Fruit fly (Drosophila melanogaster) whole organism, embryonic: Measurements from ENCODE around the gene jb.

Experiments used
- CG11560 ChIP-seq: fragments of 200-800 bp; sonication (Bioruptor generic); IDR thresholded peaks from 3 replicates; pipeline ENCODE4 v1.3.6; 2022; ENCODE audit warnings: missing biosample characterization, missing genetic modification characterization
- CG12769 ChIP-seq: fragments of 200-800 bp; sonication (Bioruptor generic); optimal IDR thresholded peaks from 2 replicates; lab custom pipeline; 2019; ENCODE audit warnings: missing biosample characterization, mild to moderate bottlenecking, missing genetic modification characterization, moderate library complexity
- CG17328 ChIP-seq: fragments of 200-800 bp; sonication (Bioruptor generic); IDR thresholded peaks from 2 replicates; pipeline ENCODE4 v1.3.6; 2022; ENCODE audit warnings: missing biosample characterization, missing genetic modification characterization
- CG17912 ChIP-seq: fragments of 200-800 bp; sonication (Bioruptor generic); optimal IDR thresholded peaks from 2 replicates; lab custom pipeline; 2018; ENCODE audit warnings: missing biosample characterization, mild to moderate bottlenecking, missing genetic modification characterization
- CG1832 ChIP-seq: fragments of 200-800 bp; sonication (Bioruptor generic); optimal IDR thresholded peaks from 2 replicates; lab custom pipeline; 2017; ENCODE audit warnings: missing biosample characterization, mild to moderate bottlenecking, missing genetic modification characterization, inconsistent platforms
- CG18476 ChIP-seq: fragments of 200-800 bp; sonication (Bioruptor generic); optimal IDR thresholded peaks from 2 replicates; lab custom pipeline; 2016; ENCODE audit warnings: missing biosample characterization, mild to moderate bottlenecking, missing genetic modification characterization
- CG18599 ChIP-seq: fragments of 200-800 bp; sonication (Bioruptor generic); optimal IDR thresholded peaks from 3 replicates; lab custom pipeline; 2017; ENCODE audit warnings: missing biosample characterization, missing genetic modification characterization, mild to moderate bottlenecking, moderate library complexity, missing genetic modification reagents
- CG18619 ChIP-seq: fragments of 200-800 bp; sonication (Bioruptor generic); optimal IDR thresholded peaks from 3 replicates; lab custom pipeline; 2017; ENCODE audit warnings: missing biosample characterization, mild to moderate bottlenecking, missing genetic modification characterization
- CG2129 ChIP-seq: fragments of 200-800 bp; sonication (Bioruptor generic); IDR thresholded peaks from 2 replicates; pipeline ENCODE4 v1.3.6; 2022; ENCODE audit warnings: missing biosample characterization, missing genetic modification characterization; ENCODE audit not compliant: partially characterized antibody
- CG2199 ChIP-seq: fragments of 200-800 bp; sonication (Bioruptor generic); IDR thresholded peaks from 3 replicates; pipeline ENCODE4 v1.3.6; 2022; ENCODE audit warnings: missing biosample characterization, missing genetic modification characterization
- CG31388 ChIP-seq: fragments of 200-800 bp; sonication (Bioruptor generic); optimal IDR thresholded peaks from 2 replicates; lab custom pipeline; 2016; ENCODE audit warnings: missing biosample characterization, missing genetic modification characterization
- CG33213 ChIP-seq: fragments of 200-800 bp; sonication (Bioruptor generic); optimal IDR thresholded peaks from 3 replicates; lab custom pipeline; 2016; ENCODE audit warnings: missing biosample characterization, missing genetic modification characterization
- CG34422 ChIP-seq: fragments of 200-800 bp; sonication (Bioruptor generic); IDR thresholded peaks from 3 replicates; pipeline ENCODE4 v1.3.6; 2022; ENCODE audit warnings: missing biosample characterization, missing genetic modification characterization
- CG4617 ChIP-seq: fragments of 200-800 bp; sonication (Bioruptor generic); optimal IDR thresholded peaks from 3 replicates; lab custom pipeline; 2016; ENCODE audit warnings: missing biosample characterization, missing genetic modification characterization, borderline replicate concordance
- CG9876 ChIP-seq: fragments of 200-800 bp; sonication (Bioruptor generic); optimal IDR thresholded peaks from 2 replicates; lab custom pipeline; 2016; ENCODE audit warnings: missing biosample characterization, missing genetic modification characterization
- D19A ChIP-seq: fragments of 200-800 bp; optimal IDR thresholded peaks from 3 replicates; lab custom pipeline; 2019; ENCODE audit warnings: missing biosample characterization, mild to moderate bottlenecking, missing genetic modification characterization, moderate library complexity
- Dip3 ChIP-seq: fragments of 200-800 bp; sonication (Bioruptor generic); optimal IDR thresholded peaks from 3 replicates; lab custom pipeline; 2016; ENCODE audit warnings: missing biosample characterization, missing genetic modification characterization
- Doc3 ChIP-seq: fragments of 200-800 bp; sonication (Bioruptor generic); IDR thresholded peaks from 3 replicates; pipeline ENCODE4 v1.3.6; 2022; ENCODE audit warnings: missing biosample characterization, missing genetic modification characterization; ENCODE audit not compliant: partially characterized antibody
- Dp ChIP-seq: fragments of 200-800 bp; sonication (Bioruptor generic); optimal IDR thresholded peaks from 2 replicates; lab custom pipeline; 2018; ENCODE audit warnings: missing biosample characterization, mild to moderate bottlenecking, missing genetic modification characterization, moderate library complexity
- HLH4C ChIP-seq: fragments of 200-800 bp; sonication (Bioruptor generic); IDR thresholded peaks from 3 replicates; pipeline ENCODE4 v1.3.6; 2022; ENCODE audit warnings: missing biosample characterization, missing genetic modification characterization; ENCODE audit not compliant: partially characterized antibody
- Hand ChIP-seq: fragments of 200-800 bp; sonication (Bioruptor generic); optimal IDR thresholded peaks from 2 replicates; lab custom pipeline; 2017; ENCODE audit warnings: mild to moderate bottlenecking, missing biosample characterization, missing genetic modification reagents, missing genetic modification characterization
- Hmx ChIP-seq: fragments of 200-800 bp; sonication (Bioruptor generic); optimal IDR thresholded peaks from 2 replicates; lab custom pipeline; 2016; ENCODE audit warnings: missing biosample characterization, missing genetic modification characterization
- MBD-R2 ChIP-seq: fragments of 200-800 bp; sonication (Bioruptor generic); IDR thresholded peaks from 2 replicates; pipeline ENCODE4 v1.3.6; 2022; ENCODE audit warnings: missing biosample characterization, missing genetic modification characterization
- Med ChIP-seq: fragments of 200-800 bp; sonication (Bioruptor generic); peaks from one replicate; lab custom pipeline; 2016; ENCODE audit warnings: missing biosample characterization, missing genetic modification characterization, mild to moderate bottlenecking, inconsistent platforms, moderate library complexity
- Mrtf ChIP-seq: fragments of 200-800 bp; sonication (Bioruptor generic); IDR thresholded peaks from 3 replicates; pipeline ENCODE4 v1.3.6; 2022; ENCODE audit warnings: missing biosample characterization, missing genetic modification characterization
- Nf-YA ChIP-seq: fragments of 200-800 bp; sonication (Bioruptor generic); IDR thresholded peaks from 2 replicates; pipeline ENCODE4 v1.3.6; 2022; ENCODE audit warnings: missing biosample characterization, missing genetic modification characterization
- bowl ChIP-seq: fragments of 200-800 bp; sonication (Bioruptor generic); IDR thresholded peaks from 2 replicates; pipeline ENCODE4 v1.3.6; 2022; ENCODE audit warnings: missing biosample characterization, missing genetic modification characterization
- chinmo ChIP-seq: fragments of 200-800 bp; sonication (Bioruptor generic); IDR thresholded peaks from 4 replicates; pipeline ENCODE4 v1.3.6; 2022; ENCODE audit warnings: missing biosample characterization, missing genetic modification characterization; ENCODE audit not compliant: partially characterized antibody
- corto ChIP-seq: fragments of 200-800 bp; sonication (Bioruptor generic); optimal IDR thresholded peaks from 2 replicates; lab custom pipeline; 2016; ENCODE audit warnings: missing biosample characterization, mild to moderate bottlenecking, missing genetic modification characterization, moderate library complexity
- ems ChIP-seq: fragments of 200-800 bp; sonication (Bioruptor generic); optimal IDR thresholded peaks from 3 replicates; lab custom pipeline; 2016; ENCODE audit warnings: missing biosample characterization, missing genetic modification characterization
- gt ChIP-seq: fragments of 200-800 bp; sonication (Bioruptor generic); IDR thresholded peaks from 2 replicates; pipeline ENCODE4 v1.3.6; 2022; ENCODE audit warnings: missing biosample characterization, missing genetic modification characterization
- her ChIP-seq: fragments of 200-800 bp; sonication (Bioruptor generic); optimal IDR thresholded peaks from 2 replicates; lab custom pipeline; 2016; ENCODE audit warnings: missing biosample characterization, missing genetic modification characterization
- ind ChIP-seq: fragments of 200-800 bp; sonication (Bioruptor generic); optimal IDR thresholded peaks from 3 replicates; lab custom pipeline; 2016; ENCODE audit warnings: missing biosample characterization, missing genetic modification characterization
- insv ChIP-seq, 2 experiments: fragments of 200-800 bp; sonication (Bioruptor generic); optimal IDR thresholded peaks; 3 replicates each; lab custom pipeline; 2016 to 2018; ENCODE audit warnings: missing biosample characterization in 2 of 2, missing genetic modification characterization in 2 of 2
- jumu ChIP-seq: fragments of 200-800 bp; sonication (Bioruptor generic); optimal IDR thresholded peaks from 3 replicates; lab custom pipeline; 2016; ENCODE audit warnings: missing biosample characterization, missing genetic modification characterization
- oc ChIP-seq: fragments of 200-800 bp; sonication (Bioruptor generic); optimal IDR thresholded peaks from 2 replicates; lab custom pipeline; 2018; ENCODE audit warnings: missing biosample characterization, mild to moderate bottlenecking, missing genetic modification characterization, moderate library complexity
- pan ChIP-seq, 4 experiments: fragments of >200 bp in 3 of 4; fragments of 200-800 bp in 1 of 4; sonication (Bioruptor generic) in 1 of 4; optimal IDR thresholded peaks in 3 of 4; IDR thresholded peaks in 1 of 4; 2 replicates each; pipeline versions ENCODE4 v1.3.6 to Lab custom; 2017 to 2022; ENCODE audit warnings: missing biosample characterization in 2 of 4, missing genetic modification characterization in 2 of 4, mixed read lengths in 1 of 4
- pfk ChIP-seq: fragments of 200-800 bp; sonication (Bioruptor generic); optimal IDR thresholded peaks from 2 replicates; lab custom pipeline; 2018; ENCODE audit warnings: missing biosample characterization, mild to moderate bottlenecking, missing genetic modification characterization, moderate library complexity
- row ChIP-seq: fragments of 200-800 bp; sonication (Bioruptor generic); IDR thresholded peaks from 3 replicates; pipeline ENCODE4 v1.3.6; 2022; ENCODE audit warnings: missing biosample characterization, missing genetic modification characterization
- run ChIP-seq: fragments of 200-800 bp; sonication (Bioruptor generic); optimal IDR thresholded peaks from 3 replicates; lab custom pipeline; 2018; ENCODE audit warnings: missing biosample characterization, mild to moderate bottlenecking, missing genetic modification characterization
- schlank ChIP-seq: fragments of 200-800 bp; sonication (Bioruptor generic); optimal IDR thresholded peaks from 2 replicates; lab custom pipeline; 2018; ENCODE audit warnings: missing biosample characterization, mild to moderate bottlenecking, missing genetic modification characterization
- seq ChIP-seq: fragments of 200-800 bp; sonication (Bioruptor generic); IDR thresholded peaks from 2 replicates; pipeline ENCODE4 v1.3.6; 2022; ENCODE audit warnings: missing biosample characterization, missing genetic modification characterization
- shn ChIP-seq: fragments of 200-800 bp; sonication (Bioruptor generic); optimal IDR thresholded peaks from 3 replicates; lab custom pipeline; 2016; ENCODE audit warnings: missing biosample characterization, missing genetic modification characterization
- sima ChIP-seq: fragments of 200-800 bp; sonication (Bioruptor generic); optimal IDR thresholded peaks from 2 replicates; lab custom pipeline; 2016; ENCODE audit warnings: missing biosample characterization, missing genetic modification characterization
- sisA ChIP-seq: fragments of 200-800 bp; sonication (Bioruptor generic); IDR thresholded peaks from 2 replicates; pipeline ENCODE4 v1.3.6; 2022; ENCODE audit warnings: missing biosample characterization, missing genetic modification characterization
- ssp ChIP-seq: fragments of 200-800 bp; sonication (Bioruptor generic); IDR thresholded peaks from 2 replicates; pipeline ENCODE4 v1.3.6; 2022; ENCODE audit warnings: missing biosample characterization, missing genetic modification characterization
- stc ChIP-seq: fragments of 200-800 bp; sonication (Bioruptor generic); IDR thresholded peaks from 2 replicates; pipeline ENCODE4 v1.3.6; 2022; ENCODE audit warnings: missing biosample characterization, missing genetic modification characterization
- sug ChIP-seq: fragments of 200-800 bp; optimal IDR thresholded peaks from 2 replicates; lab custom pipeline; 2019; ENCODE audit warnings: missing biosample characterization, mild to moderate bottlenecking, missing genetic modification characterization, moderate library complexity
- tx ChIP-seq: fragments of 200-800 bp; sonication (Bioruptor generic); optimal IDR thresholded peaks from 2 replicates; lab custom pipeline; 2016; ENCODE audit warnings: missing biosample characterization, missing genetic modification characterization
- yki ChIP-seq: fragments of >200 bp; optimal IDR thresholded peaks from 3 replicates; lab custom pipeline; 2018
- zen ChIP-seq: fragments of 200-800 bp; sonication (Bioruptor generic); optimal IDR thresholded peaks from 3 replicates; lab custom pipeline; 2018; ENCODE audit warnings: missing biosample characterization, mild to moderate bottlenecking, missing genetic modification characterization, moderate library complexity

jb gene

DNA sequence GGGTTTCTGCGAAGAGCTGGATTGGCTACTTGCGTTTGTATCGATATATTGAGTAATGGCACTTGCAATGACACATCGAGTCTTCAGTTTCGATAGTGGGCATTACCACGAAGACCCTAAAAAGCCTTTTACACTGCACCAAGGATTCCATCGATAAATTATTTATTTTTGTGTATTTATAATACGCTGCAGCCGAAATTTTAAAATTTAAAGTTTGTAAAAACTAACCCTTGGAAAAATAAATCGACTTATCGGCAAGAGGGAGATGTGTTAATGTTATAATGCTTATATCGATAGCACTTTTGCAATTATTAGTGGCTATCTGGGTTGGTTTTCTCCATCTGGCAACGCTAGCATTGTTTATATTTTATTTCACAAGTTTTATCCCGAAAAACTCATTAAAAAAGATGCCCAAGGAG is 33.1 kb upstream of the jb start, which contains the start of the genes Pp4-19C and cactin (continued):
- TF ChIP-seq HLH4C (GFP tag; lab: Robert Waterston, UW) (peak; percentile 95), sug (tag; lab: Kevin White, UChicago) (no peak), run (no peak), ind (GFP tag; lab: Kevin White, UChicago) (peak; percentile 17), ems (no peak), sisA (GFP tag; lab: Robert Waterston, UW) (0 out of 2 replicates have a peak, but pooled peaks have one; percentile 25), chinmo (GFP tag; lab: Robert Waterston, UW) (peak; percentile 49; the same call in 1 of the 4 replicates), CG2129 (GFP tag; lab: Robert Waterston, UW) (peak; percentile 71), gt (GFP tag; lab: Robert Waterston, UW) (no peak), her (GFP tag; lab: Kevin White, UChicago) (no peak), CG33213 (GFP tag; lab: Kevin White, UChicago) (no peak), Mrtf (GFP tag; lab: Robert Waterston, UW) (no peak), CG11560 (tag; lab: Robert Waterston, UW) (peak; percentile 61; the same call in 2 of the 3 replicates), CG2199 (GFP tag; lab: Robert Waterston, UW) (no peak), tx (no peak), bowl (no peak), CG17328 (GFP tag; lab: Robert Waterston, UW) (no peak), CG18619 (no peak), D19A (no peak), Dip3 (GFP tag; lab: Kevin White, UChicago) (no peak), pfk (no peak), MBD-R2 (GFP tag; lab: Robert Waterston, UW) (peak; percentile 53; the same call in 1 of the 2 replicates), zen (tag; lab: Kevin White, UChicago) (peak; percentile 53), row (GFP tag; lab: Robert Waterston, UW) (peak; percentile 72), CG4617 (GFP tag; lab: Kevin White, UChicago) (peak; percentile 62), Hand (GFP tag; lab: Kevin White, UChicago) (no peak), oc (no peak), Dp (GFP tag; lab: Kevin White, UChicago) (peak; percentile 24), ssp (GFP tag; lab: Robert Waterston, UW) (peak; percentile 88), Nf-YA (GFP tag; lab: Robert Waterston, UW) (no peak), CG18476 (GFP tag; lab: Kevin White, UChicago) (no peak), CG34422 (GFP tag; lab: Robert Waterston, UW) (no peak), Doc3 (GFP tag; lab: Robert Waterston, UW) (peak; percentile 84), CG31388 (GFP tag; lab: Kevin White, UChicago) (no peak), CG18599 (GFP tag; lab: Kevin White, UChicago) (no peak), insv (GFP tag; optimal IDR thresholded peaks at IDR 0.05; lab: Kevin White, UChicago) (no peak), shn (GFP tag; lab: Kevin White, UChicago) (peak; percentile 1), Hmx (no peak), seq (GFP tag; lab: Robert Waterston, UW) (no peak), CG1832 (GFP tag; lab: Kevin White, UChicago) (no peak), pan (optimal IDR thresholded peaks at IDR 0.05; lab: Kevin White, UChicago) (no peak), pan (GFP tag; optimal IDR thresholded peaks at IDR 0.05 in 1 of 2, IDR thresholded peaks at IDR 0.05 in 1 of 2) (no peak), Med (GFP tag; lab: Kevin White, UChicago) (peak; percentile 88), jumu (GFP tag; lab: Kevin White, UChicago) (peak; percentile 7), CG17912 (GFP tag; lab: Kevin White, UChicago) (no peak), corto (GFP tag; lab: Kevin White, UChicago) (no peak), stc (GFP tag; lab: Robert Waterston, UW) (no peak), CG12769 (no peak), schlank (tag; lab: Kevin White, UChicago) (no peak), yki (no peak), sima (GFP tag; lab: Kevin White, UChicago) (no peak), CG9876 (no peak)
